Worm (Caenorhabditis elegans) whole organism, L3 larva: ENCODE data around the gene Y110A2AL.1.

ENCODE experiments used
- R02D3.7 ChIP-seq: fragments of 150-350 bp; optimal IDR thresholded peaks from 2 replicates; lab custom pipeline; 2014; ENCODE audit warnings: missing biosample characterization, missing genetic modification characterization
- ZK546.5 ChIP-seq: sonication (generic microtip); optimal IDR thresholded peaks from 2 replicates; lab custom pipeline; 2017; ENCODE audit warnings: missing biosample characterization, missing genetic modification characterization
- aly-2 ChIP-seq: fragments of 150-350 bp; optimal IDR thresholded peaks from 2 replicates; lab custom pipeline; 2014; ENCODE audit warnings: missing biosample characterization, missing genetic modification characterization
- ama-1 ChIP-seq: fragments of 150-350 bp; optimal IDR thresholded peaks from 2 replicates; lab custom pipeline; 2018
- ceh-28 ChIP-seq: fragments of 150-350 bp; optimal IDR thresholded peaks from 2 replicates; lab custom pipeline; 2014; ENCODE audit warnings: missing biosample characterization, missing genetic modification reagents, missing genetic modification characterization
- ceh-82 ChIP-seq: fragments of 150-350 bp; optimal IDR thresholded peaks from 2 replicates; lab custom pipeline; 2014; ENCODE audit warnings: missing biosample characterization, missing genetic modification characterization
- daf-12 ChIP-seq: fragments of 150-350 bp; optimal IDR thresholded peaks from 2 replicates; lab custom pipeline; 2014; ENCODE audit warnings: missing biosample characterization, missing genetic modification reagents, missing genetic modification characterization
- egl-27 ChIP-seq: sonication (generic microtip); optimal IDR thresholded peaks from 4 replicates; lab custom pipeline; 2017; ENCODE audit warnings: missing biosample characterization, missing genetic modification reagents, missing genetic modification characterization
- egl-5 ChIP-seq: fragments of 150-350 bp; optimal IDR thresholded peaks from 2 replicates; lab custom pipeline; 2017; ENCODE audit warnings: missing biosample characterization, missing genetic modification reagents, missing genetic modification characterization, inconsistent platforms
- elt-1 ChIP-seq: fragments of 150-350 bp; optimal IDR thresholded peaks from 2 replicates; lab custom pipeline; 2014; ENCODE audit warnings: missing biosample characterization, missing genetic modification characterization
- elt-2 ChIP-seq: sonication (generic microtip); optimal IDR thresholded peaks from 2 replicates; lab custom pipeline; 2016; ENCODE audit warnings: missing genetic modification reagents, mild to moderate bottlenecking, missing genetic modification characterization, missing compliant biosample characterization
- elt-3 ChIP-seq, 3 experiments: fragments of 150-350 bp in 1 of 3; sonication (generic microtip) in 2 of 3; optimal IDR thresholded peaks; 2 replicates in 2 of 3; 4 replicates in 1 of 3; lab custom pipeline; 2014 to 2017; ENCODE audit warnings: missing biosample characterization in 3 of 3, missing genetic modification characterization in 3 of 3
- eor-1 ChIP-seq, 2 experiments: fragments of 150-350 bp; optimal IDR thresholded peaks; 2 replicates each; lab custom pipeline; 2014 to 2018; ENCODE audit warnings: missing biosample characterization in 2 of 2, missing genetic modification characterization in 2 of 2
- fkh-10 ChIP-seq: sonication (generic microtip); optimal IDR thresholded peaks from 2 replicates; lab custom pipeline; 2017; ENCODE audit warnings: missing biosample characterization, missing genetic modification reagents, missing genetic modification characterization
- fkh-2 ChIP-seq: fragments of 150-350 bp; optimal IDR thresholded peaks from 2 replicates; lab custom pipeline; 2014; ENCODE audit warnings: missing biosample characterization, missing genetic modification reagents, missing genetic modification characterization
- fos-1 ChIP-seq: fragments of 150-350 bp; optimal IDR thresholded peaks from 2 replicates; lab custom pipeline; 2014; ENCODE audit warnings: missing biosample characterization, missing genetic modification characterization
- hmg-11 ChIP-seq: sonication (generic microtip); optimal IDR thresholded peaks from 2 replicates; lab custom pipeline; 2016; ENCODE audit warnings: missing genetic modification characterization, missing compliant biosample characterization
- lin-39 ChIP-seq: fragments of 150-350 bp; optimal IDR thresholded peaks from 2 replicates; lab custom pipeline; 2018; ENCODE audit warnings: missing biosample characterization, missing genetic modification reagents, missing genetic modification characterization
- lsy-12 ChIP-seq: sonication (generic microtip); optimal IDR thresholded peaks from 2 replicates; lab custom pipeline; 2016; ENCODE audit warnings: mild to moderate bottlenecking, missing genetic modification characterization, missing compliant biosample characterization
- mdl-1 ChIP-seq: fragments of 150-350 bp; optimal IDR thresholded peaks from 2 replicates; lab custom pipeline; 2014; ENCODE audit warnings: missing biosample characterization, missing genetic modification characterization
- mml-1 ChIP-seq: fragments of 150-350 bp; sonication (generic microtip); optimal IDR thresholded peaks from 3 replicates; lab custom pipeline; 2014; ENCODE audit warnings: missing biosample characterization, missing genetic modification characterization
- nfya-1 ChIP-seq: sonication (generic microtip); optimal IDR thresholded peaks from 2 replicates; lab custom pipeline; 2017; ENCODE audit warnings: missing genetic modification characterization, mild to moderate bottlenecking, missing compliant biosample characterization, antibody characterized with exemption, moderate library complexity; ENCODE audit not compliant: insufficient read depth
- nhr-12 ChIP-seq: fragments of 150-350 bp; optimal IDR thresholded peaks from 2 replicates; lab custom pipeline; 2014; ENCODE audit warnings: missing biosample characterization, missing genetic modification characterization
- nhr-23 ChIP-seq: fragments of 150-350 bp; optimal IDR thresholded peaks from 2 replicates; lab custom pipeline; 2014; ENCODE audit warnings: missing biosample characterization, missing genetic modification reagents, missing genetic modification characterization
- nhr-237 ChIP-seq: fragments of 150-350 bp; optimal IDR thresholded peaks from 2 replicates; lab custom pipeline; 2014; ENCODE audit warnings: missing biosample characterization, missing genetic modification characterization
- nhr-25 ChIP-seq: sonication (generic microtip); optimal IDR thresholded peaks from 2 replicates; lab custom pipeline; 2017; ENCODE audit warnings: missing biosample characterization, missing genetic modification characterization
- nhr-77 ChIP-seq: fragments of 150-350 bp; optimal IDR thresholded peaks from 2 replicates; lab custom pipeline; 2014; ENCODE audit warnings: missing biosample characterization, missing genetic modification characterization
- pqm-1 ChIP-seq: fragments of 150-350 bp; optimal IDR thresholded peaks from 2 replicates; lab custom pipeline; 2017; ENCODE audit warnings: missing biosample characterization, missing genetic modification characterization, inconsistent platforms
- skn-1 ChIP-seq: fragments of 150-350 bp; optimal IDR thresholded peaks from 2 replicates; lab custom pipeline; 2014; ENCODE audit warnings: missing biosample characterization, missing genetic modification characterization
- snpc-4 ChIP-seq: fragments of 150-350 bp; optimal IDR thresholded peaks from 2 replicates; lab custom pipeline; 2014; ENCODE audit warnings: missing biosample characterization, missing genetic modification characterization
- tbx-2 ChIP-seq: sonication (generic microtip); optimal IDR thresholded peaks from 2 replicates; lab custom pipeline; 2016; ENCODE audit warnings: mild to moderate bottlenecking, missing genetic modification characterization, missing compliant biosample characterization
- unc-62 ChIP-seq: fragments of 150-350 bp; sonication (generic microtip); optimal IDR thresholded peaks from 4 replicates; lab custom pipeline; 2014; ENCODE audit warnings: missing biosample characterization, missing genetic modification reagents, missing genetic modification characterization
- ztf-11 ChIP-seq: fragments of 150-350 bp; optimal IDR thresholded peaks from 2 replicates; lab custom pipeline; 2014; ENCODE audit warnings: missing biosample characterization, missing genetic modification characterization
- ztf-4 ChIP-seq: fragments of 150-350 bp; optimal IDR thresholded peaks from 2 replicates; lab custom pipeline; 2014; ENCODE audit warnings: missing biosample characterization, missing genetic modification characterization

Y110A2AL.1 gene

DNA sequence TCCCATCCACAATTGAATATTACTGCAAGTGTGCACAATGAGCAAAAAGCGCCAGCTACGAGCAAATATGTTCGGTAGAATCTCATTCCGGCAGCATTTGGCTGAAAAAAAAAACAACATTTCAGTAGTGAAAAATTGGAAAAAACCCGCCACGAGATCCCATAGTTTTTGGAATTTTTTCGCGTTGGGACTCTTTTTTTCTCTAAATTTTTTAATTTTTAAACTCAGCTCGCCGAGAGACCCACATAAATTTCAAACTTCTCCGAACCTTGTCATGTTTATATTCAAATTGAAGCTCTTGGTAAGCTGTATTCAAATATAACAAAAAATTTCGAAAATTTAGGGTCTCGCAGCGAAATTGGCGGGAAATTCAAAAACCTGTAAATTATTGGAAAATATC is 19.4 kb downstream of the Y110A2AL.1 start, which contains the start of gene sqv-2:
sqv-2 (minus strand) TSS at position 101 of the 400 bp plus-strand sequence.
- no peak for TF ChIP-seq ceh-82 (tag; lab: Kevin White, UChicago)
- TF ChIP-seq mdl-1 (tag; lab: Kevin White, UChicago): no peak
- no peak for TF ChIP-seq hmg-11
- TF ChIP-seq lsy-12: no peak
- TF ChIP-seq tbx-2 (tag; lab: Kevin White, UChicago): no peak
- TF ChIP-seq nhr-12 (tag; lab: Kevin White, UChicago): no peak
- no peak for TF ChIP-seq mml-1 (tag; lab: Kevin White, UChicago)
- TF ChIP-seq unc-62 (GFP tag; lab: Kevin White, UChicago): no peak
- TF ChIP-seq, all 47 proteins: peak for 0

- TF ChIP-seq ztf-11 (no peak), fos-1 (tag; lab: Kevin White, UChicago) (no peak), nhr-23 (tag; lab: Kevin White, UChicago) (no peak), egl-27 (no peak), elt-2 (no peak), elt-3 (tag; optimal IDR thresholded peaks at IDR 0.05; lab: Kevin White, UChicago) (no peak), elt-1 (no peak), nhr-12 (tag; lab: Kevin White, UChicago) (no peak), fkh-10 (GFP tag; lab: Kevin White, UChicago) (no peak), fkh-2 (tag; lab: Kevin White, UChicago) (no peak), eor-1 (tag; optimal IDR thresholded peaks at IDR 0.05; lab: Kevin White, UChicago) (no peak), aly-2 (no peak), nhr-25 (no peak), snpc-4 (tag; lab: Kevin White, UChicago) (no peak), ztf-4 (no peak)
Observed at ce11 chrII:2900248-2900647, 25.3 kb downstream of the Y110A2AL.1 start, which contains the start of gene ubc-26. Gene ubc-26 (minus strand): TSS chrII:2900348.

DNA sequence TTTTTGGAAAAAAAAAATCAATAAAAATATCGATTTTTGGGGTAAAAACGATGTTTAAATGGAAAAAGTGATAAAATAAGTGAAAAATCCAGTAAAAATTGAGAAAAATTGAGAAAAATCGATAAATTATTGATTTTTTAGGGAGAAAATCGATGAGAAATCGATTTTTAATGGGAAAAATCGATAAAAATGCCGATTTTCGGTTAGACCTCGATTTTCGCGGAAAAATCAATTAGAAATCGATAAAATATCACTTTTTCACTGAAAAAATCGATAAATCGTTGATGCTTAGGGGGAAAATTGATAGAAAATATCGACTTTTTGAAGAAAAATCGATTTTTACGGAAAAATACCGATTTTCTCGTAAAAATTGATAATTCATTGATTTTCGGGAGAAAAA is 26.3 kb downstream of the Y110A2AL.1 start:
- peak; percentile 92 for TF ChIP-seq ceh-28 (tag; lab: Kevin White, UChicago)
- no peak for TF ChIP-seq R02D3.7 (tag; lab: Kevin White, UChicago)
- TF ChIP-seq nhr-237: no peak
- TF ChIP-seq fkh-10 (GFP tag; lab: Kevin White, UChicago): no peak
- TF ChIP-seq tbx-2 (tag; lab: Kevin White, UChicago): no peak

DNA sequence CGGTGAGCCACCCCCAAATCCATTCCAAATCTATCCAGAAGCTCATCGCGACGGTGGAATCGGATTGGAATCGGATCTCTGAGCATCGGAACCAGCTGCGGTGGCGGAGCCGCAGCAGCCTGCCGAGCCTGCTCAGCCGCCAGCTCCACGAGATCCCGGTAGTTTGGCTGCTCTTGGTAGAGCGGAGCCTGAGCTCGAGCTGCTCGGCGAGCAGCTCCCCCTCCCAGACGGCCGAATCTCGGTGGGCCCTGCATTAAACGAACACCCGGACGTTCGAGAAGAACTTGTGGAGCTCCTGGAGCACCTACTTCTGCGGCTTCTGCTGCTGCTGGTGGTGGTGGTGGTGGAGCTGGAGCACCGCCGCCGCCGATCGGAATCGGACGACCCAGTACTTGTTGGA is 28.8 kb downstream of the Y110A2AL.1 start:
- no peak for TF ChIP-seq R02D3.7 (tag; lab: Kevin White, UChicago)
- no peak for TF ChIP-seq ceh-28 (tag; lab: Kevin White, UChicago)
- TF ChIP-seq nhr-25: no peak
- no peak for TF ChIP-seq ztf-11
- no peak for TF ChIP-seq lin-39 (tag; lab: Kevin White, UChicago)
- no peak for TF ChIP-seq fkh-2 (tag; lab: Kevin White, UChicago)
- no peak for TF ChIP-seq unc-62 (GFP tag; lab: Kevin White, UChicago)
- no peak for TF ChIP-seq nhr-12 (tag; lab: Kevin White, UChicago)
- no peak for TF ChIP-seq elt-3 (tag; optimal IDR thresholded peaks at IDR 0.05; lab: Kevin White, UChicago)
- no peak for TF ChIP-seq skn-1 (tag; lab: Kevin White, UChicago)
- TF ChIP-seq ama-1 (lab: Kevin White, UChicago): no peak
- no peak for TF ChIP-seq nhr-237

DNA sequence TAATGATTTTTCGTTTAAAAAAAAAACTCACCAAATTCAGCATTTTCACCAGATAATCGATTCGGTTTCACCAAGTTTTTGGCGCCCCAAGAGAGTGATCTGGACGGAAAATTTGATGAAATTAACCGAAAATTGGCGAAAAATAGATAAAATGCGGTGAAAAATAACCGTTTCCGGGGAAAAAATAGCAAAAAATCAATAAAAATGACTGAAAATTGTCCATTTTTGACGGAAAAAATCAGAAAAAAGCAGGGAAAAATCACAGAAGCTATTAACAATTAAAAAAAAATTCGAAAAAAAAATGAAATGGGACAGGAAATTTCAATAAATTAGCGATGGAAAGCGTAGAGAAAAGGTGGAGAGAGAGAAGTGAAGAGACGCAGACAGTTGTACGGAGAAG is 38.6 kb downstream of the Y110A2AL.1 start, which contains the start of gene ubc-15:
ubc-15 (minus strand) TSS at position 101 of the 400 bp plus-strand sequence.
- TF ChIP-seq skn-1 (tag; lab: Kevin White, UChicago) (no peak), egl-5 (tag; lab: Kevin White, UChicago) (no peak), ZK546.5 (no peak), ztf-4 (no peak), nhr-25 (no peak), daf-12 (tag; lab: Kevin White, UChicago) (no peak), ceh-28 (tag; lab: Kevin White, UChicago) (no peak), nhr-77 (tag; lab: Kevin White, UChicago) (no peak), pqm-1 (tag; lab: Kevin White, UChicago) (no peak), snpc-4 (tag; lab: Kevin White, UChicago) (no peak), R02D3.7 (tag; lab: Kevin White, UChicago) (no peak), nhr-23 (tag; lab: Kevin White, UChicago) (no peak), nfya-1 (tag; lab: Kevin White, UChicago) (no peak)
